Worm (Caenorhabditis elegans): Measurements from ENCODE around the gene C06G4.4.

DNA sequence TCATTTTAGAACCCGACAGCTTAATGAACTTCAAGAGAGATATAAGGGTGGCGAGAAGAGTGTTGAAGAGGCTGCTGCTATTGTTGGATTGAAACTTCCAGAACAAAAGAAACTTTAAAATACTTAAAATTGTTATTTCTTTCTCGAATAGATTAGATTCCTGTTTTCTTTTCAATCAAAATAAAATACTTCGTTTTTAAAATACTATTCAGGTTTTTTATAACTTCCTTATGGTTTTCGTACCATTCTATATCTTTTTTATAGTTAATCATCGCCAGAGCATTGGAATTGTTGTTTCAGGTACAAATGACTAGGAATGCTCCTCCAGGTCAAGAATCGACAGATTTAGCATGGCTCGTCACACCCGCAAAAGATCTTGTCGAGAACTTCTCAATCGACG is 36.2 kb downstream of the C06G4.4 start, which contains the start of gene kle-2:
- no peak for TF ChIP-seq W03F9.2 (tag; optimal IDR thresholded peaks at IDR 0.05)
- TF ChIP-seq him-1 (tag; optimal IDR thresholded peaks at IDR 0.05) = no peak
- no peak for TF ChIP-seq dao-5 (tag; optimal IDR thresholded peaks at IDR 0.05)

All from whole organism, L4/young adult.